Worm (Caenorhabditis elegans) whole organism, young adult: ENCODE data around the gene H03G16.1.

ENCODE experiments used
- F57C9.4 ChIP-seq: sonication (generic microtip); optimal IDR thresholded peaks from 2 replicates; lab custom pipeline; 2017; ENCODE audit warnings: mild to moderate bottlenecking, missing genetic modification characterization, missing compliant biosample characterization
- Y95B8A.8 ChIP-seq: fragments of 200-800 bp; sonication (Bioruptor generic); IDR thresholded peaks from 2 replicates; pipeline ENCODE4 v1.3.6; 2022; ENCODE audit warnings: missing genetic modification reagents, missing genetic modification characterization, missing compliant biosample characterization
- ama-1 ChIP-seq, 3 experiments: fragments of 150-350 bp in 1 of 3; sonication (generic microtip) in 2 of 3; optimal IDR thresholded peaks; 2 replicates each; lab custom pipeline; 2014 to 2018; ENCODE audit warnings: missing biosample characterization in 2 of 3, missing genetic modification characterization in 2 of 3, missing genetic modification reagents in 2 of 3
- atf-7 ChIP-seq: sonication (generic microtip); optimal IDR thresholded peaks from 2 replicates; lab custom pipeline; 2017; ENCODE audit warnings: mild to moderate bottlenecking, missing genetic modification characterization, missing compliant biosample characterization
- dpff-1 ChIP-seq: sonication (generic microtip); optimal IDR thresholded peaks from 2 replicates; lab custom pipeline; 2017; ENCODE audit warnings: mild to moderate bottlenecking, missing genetic modification characterization, missing compliant biosample characterization
- dpl-1 ChIP-seq: fragments of 150-350 bp; optimal IDR thresholded peaks from 2 replicates; lab custom pipeline; 2014; ENCODE audit warnings: missing biosample characterization, missing genetic modification reagents, missing genetic modification characterization
- ets-4 ChIP-seq: fragments of 200-800 bp; sonication (Bioruptor generic); optimal IDR thresholded peaks from 2 replicates; lab custom pipeline; 2018; ENCODE audit warnings: mild to moderate bottlenecking, missing genetic modification characterization, missing compliant biosample characterization
- gei-17 ChIP-seq: fragments of 200-800 bp; sonication (Bioruptor generic); optimal IDR thresholded peaks from 2 replicates; lab custom pipeline; 2018; ENCODE audit warnings: mild to moderate bottlenecking, missing genetic modification characterization, missing compliant biosample characterization
- madf-3 ChIP-seq: fragments of 200-800 bp; sonication (Bioruptor generic); IDR thresholded peaks from 2 replicates; pipeline ENCODE4 v1.3.6; 2022; ENCODE audit warnings: missing genetic modification reagents, missing genetic modification characterization, missing compliant biosample characterization
- rec-8 ChIP-seq, 2 experiments: sonication (generic microtip); optimal IDR thresholded peaks; 2 replicates each; lab custom pipeline; 2016; ENCODE audit warnings: mild to moderate bottlenecking in 2 of 2, missing genetic modification characterization in 2 of 2, missing genetic modification reagents in 2 of 2, missing genotype in 2 of 2, missing biosample characterization in 1 of 2, missing compliant biosample characterization in 1 of 2, moderate library complexity in 1 of 2
- rpc-1 ChIP-seq, 2 experiments: fragments of 150-350 bp in 1 of 2; sonication (generic microtip) in 1 of 2; optimal IDR thresholded peaks; 2 replicates each; lab custom pipeline; 2014 to 2018; ENCODE audit warnings: missing biosample characterization in 1 of 2, missing genetic modification characterization in 1 of 2, missing genetic modification reagents in 1 of 2, missing genotype in 1 of 2
- sea-2 ChIP-seq: fragments of 200-800 bp; sonication (Bioruptor generic); IDR thresholded peaks from 2 replicates; pipeline ENCODE4 v1.3.6; 2022; ENCODE audit warnings: missing genetic modification characterization, missing compliant biosample characterization
- unc-62 ChIP-seq: fragments of 150-350 bp; optimal IDR thresholded peaks from 2 replicates; lab custom pipeline; 2014; ENCODE audit warnings: missing biosample characterization, missing genetic modification reagents, missing genetic modification characterization

DNA sequence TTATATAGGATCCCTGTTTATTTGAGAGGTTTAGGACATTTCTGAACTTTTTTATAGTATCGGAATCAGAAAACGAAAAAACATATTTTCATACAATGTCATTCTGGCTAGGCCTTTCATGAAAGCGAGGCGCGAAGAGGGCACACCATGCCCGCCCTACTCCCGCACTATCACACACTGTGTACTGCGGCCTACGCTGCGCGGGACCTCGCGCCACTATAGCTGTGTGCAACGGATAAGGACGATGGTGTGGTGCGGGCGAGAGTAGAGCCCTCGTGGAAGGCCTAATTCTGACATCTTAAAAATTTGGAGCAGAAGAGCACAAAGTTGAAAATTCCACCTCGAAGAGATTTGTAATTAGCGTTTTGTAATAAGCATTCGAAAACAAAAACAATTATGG lies 42.7 kb upstream of the H03G16.1 start:
- TF ChIP-seq rec-8 (tag; optimal IDR thresholded peaks at IDR 0.05; lab: Kevin White, UChicago) (no peak), madf-3 (GFP tag; lab: Robert Waterston, UW) (no peak), rpc-1 (optimal IDR thresholded peaks at IDR 0.05; lab: Kevin White, UChicago) (no peak), rpc-1 (tag; optimal IDR thresholded peaks at IDR 0.05; lab: Kevin White, UChicago) (no peak), atf-7 (tag; lab: Kevin White, UChicago) (no peak), ets-4 (GFP tag; lab: Kevin White, UChicago) (no peak), sea-2 (GFP tag; lab: Robert Waterston, UW) (no peak), F57C9.4 (tag; lab: Kevin White, UChicago) (no peak), unc-62 (GFP tag; lab: Kevin White, UChicago) (no peak), ama-1 (optimal IDR thresholded peaks at IDR 0.05; lab: Kevin White, UChicago) (no peak), ama-1 (GFP tag; optimal IDR thresholded peaks at IDR 0.05; lab: Kevin White, UChicago) (no peak), gei-17 (GFP tag; lab: Kevin White, UChicago) (no peak), dpff-1 (tag; lab: Kevin White, UChicago) (no peak), dpl-1 (GFP tag; lab: Kevin White, UChicago) (no peak), Y95B8A.8 (GFP tag; lab: Robert Waterston, UW) (no peak)
